Worm (Caenorhabditis elegans) whole organism, L4 larva: ENCODE data around the gene Y41C4A.9.

Source experiments
- ZK546.5 ChIP-seq, 2 experiments: sonication (generic microtip); optimal IDR thresholded peaks; 2 replicates each; lab custom pipeline; 2017; ENCODE audit warnings: missing biosample characterization in 2 of 2, missing genetic modification characterization in 2 of 2
- ceh-20 ChIP-seq: fragments of 200-800 bp; sonication (Bioruptor generic); IDR thresholded peaks from 2 replicates; pipeline ENCODE4 v1.3.6; 2022; ENCODE audit warnings: missing genetic modification reagents, missing genetic modification characterization, missing compliant biosample characterization
- fkh-10 ChIP-seq: fragments of 150-350 bp; optimal IDR thresholded peaks from 2 replicates; lab custom pipeline; 2014; ENCODE audit warnings: missing biosample characterization, missing genetic modification reagents, missing genetic modification characterization
- lin-13 ChIP-seq: fragments of 150-350 bp; optimal IDR thresholded peaks from 2 replicates; lab custom pipeline; 2014; ENCODE audit warnings: missing biosample characterization, missing genetic modification reagents, missing genetic modification characterization
- pqm-1 ChIP-seq: sonication (generic microtip); optimal IDR thresholded peaks from 2 replicates; lab custom pipeline; 2017; ENCODE audit warnings: missing biosample characterization, missing genetic modification characterization
- snpc-4 ChIP-seq: fragments of 150-350 bp; optimal IDR thresholded peaks from 2 replicates; lab custom pipeline; 2014; ENCODE audit warnings: missing biosample characterization, missing genetic modification characterization
- ztf-7 ChIP-seq: fragments of 150-350 bp; optimal IDR thresholded peaks from 2 replicates; lab custom pipeline; 2014; ENCODE audit warnings: missing biosample characterization, missing genetic modification characterization

ce11 chrIII:11698569-11698968, 19.9 kb downstream of the Y41C4A.9 start, which contains the start of gene Y41C4A.7:
- no peak for TF ChIP-seq fkh-10 (GFP tag; lab: Kevin White, UChicago)
- no peak for TF ChIP-seq lin-13 (GFP tag; lab: Kevin White, UChicago)
- TF ChIP-seq pqm-1 (tag; lab: Kevin White, UChicago) = no peak
- no peak for TF ChIP-seq ZK546.5 (tag; optimal IDR thresholded peaks at IDR 0.05; lab: Kevin White, UChicago)
- TF ChIP-seq ceh-20 (GFP tag; lab: Robert Waterston, UW) = no peak
- TF ChIP-seq ztf-7 = no peak
- TF ChIP-seq snpc-4 (tag; lab: Kevin White, UChicago) = no peak
